Worm (Caenorhabditis elegans) whole organism, L4/young adult: ENCODE data around the gene bca-2.

Experiments
- dao-5 ChIP-seq: sonication (generic microtip); optimal IDR thresholded peaks from 2 replicates; lab custom pipeline; 2016; ENCODE audit warnings: missing genotype, missing genetic modification characterization, moderate library complexity, missing compliant biosample characterization
- him-1 ChIP-seq: sonication (generic microtip); optimal IDR thresholded peaks from 2 replicates; lab custom pipeline; 2016; ENCODE audit warnings: missing genotype, missing genetic modification reagents, missing genetic modification characterization, missing compliant biosample characterization

- TF ChIP-seq dao-5 (tag; lab: Kevin White, UChicago) (no peak), him-1 (no peak)
Measured at ce11 chrIV:17125967-17126366, 25.9 kb upstream of the bca-2 start.
